Worm (Caenorhabditis elegans) whole organism, young adult: Measurements from ENCODE around the gene pho-11.

ENCODE experiments used
- B0019.2 ChIP-seq: fragments of 200-800 bp; sonication (Bioruptor generic); conservative IDR thresholded peaks from 2 replicates; pipeline ENCODE4 v1.3.6; 2022; ENCODE audit warnings: missing genetic modification reagents, missing genetic modification characterization, missing compliant biosample characterization
- F39B2.1 ChIP-seq: fragments of 200-800 bp; sonication (Bioruptor generic); IDR thresholded peaks from 2 replicates; pipeline ENCODE4 v1.3.6; 2022; ENCODE audit warnings: missing genetic modification reagents, missing genetic modification characterization, missing compliant biosample characterization
- F55B11.4 ChIP-seq: sonication (generic microtip); optimal IDR thresholded peaks from 2 replicates; lab custom pipeline; 2016; ENCODE audit warnings: missing compliant biosample characterization, missing genetic modification characterization, borderline replicate concordance; ENCODE audit not compliant: insufficient read depth
- F57A8.1 ChIP-seq: fragments of 200-800 bp; sonication (Bioruptor generic); optimal IDR thresholded peaks from 2 replicates; lab custom pipeline; 2018; ENCODE audit warnings: mild to moderate bottlenecking, missing genetic modification characterization, moderate library complexity, missing compliant biosample characterization
- F57C9.4 ChIP-seq: sonication (generic microtip); optimal IDR thresholded peaks from 2 replicates; lab custom pipeline; 2017; ENCODE audit warnings: mild to moderate bottlenecking, missing genetic modification characterization, missing compliant biosample characterization
- T26A5.8 ChIP-seq: sonication (generic microtip); optimal IDR thresholded peaks from 2 replicates; lab custom pipeline; 2016; ENCODE audit warnings: missing genetic modification characterization, missing compliant biosample characterization
- Y53G8AR.9 ChIP-seq: fragments of 200-800 bp; sonication (Bioruptor generic); conservative IDR thresholded peaks from 2 replicates; pipeline ENCODE4 v1.3.6; 2022; ENCODE audit warnings: missing genetic modification reagents, missing genetic modification characterization, missing compliant biosample characterization
- Y56A3A.18 ChIP-seq: fragments of 200-800 bp; sonication (Bioruptor generic); IDR thresholded peaks from 2 replicates; pipeline ENCODE4 v1.3.6; 2022; ENCODE audit warnings: missing genetic modification reagents, missing genetic modification characterization, missing compliant biosample characterization
- Y67H2A.10 ChIP-seq: fragments of 200-800 bp; sonication (Bioruptor generic); conservative IDR thresholded peaks from 2 replicates; pipeline ENCODE4 v1.3.6; 2022; ENCODE audit warnings: missing genetic modification reagents, missing genetic modification characterization, missing compliant biosample characterization
- akir-1 ChIP-seq: fragments of 200-800 bp; sonication (Bioruptor generic); optimal IDR thresholded peaks from 2 replicates; lab custom pipeline; 2018; ENCODE audit warnings: mild to moderate bottlenecking, missing genetic modification characterization, moderate library complexity, missing compliant biosample characterization
- aptf-3 ChIP-seq: fragments of 200-800 bp; sonication (Bioruptor generic); IDR thresholded peaks from 2 replicates; pipeline ENCODE4 v1.3.6; 2022; ENCODE audit warnings: missing genetic modification characterization, missing compliant biosample characterization
- atf-7 ChIP-seq: sonication (generic microtip); optimal IDR thresholded peaks from 2 replicates; lab custom pipeline; 2017; ENCODE audit warnings: mild to moderate bottlenecking, missing genetic modification characterization, missing compliant biosample characterization
- attf-5 ChIP-seq: fragments of 200-800 bp; sonication (Bioruptor generic); optimal IDR thresholded peaks from 2 replicates; lab custom pipeline; 2018; ENCODE audit warnings: mild to moderate bottlenecking, missing genetic modification characterization, missing compliant biosample characterization
- ccch-3 ChIP-seq: fragments of 200-800 bp; sonication (Bioruptor generic); optimal IDR thresholded peaks from 2 replicates; lab custom pipeline; 2018; ENCODE audit warnings: mild to moderate bottlenecking, missing genetic modification characterization, missing compliant biosample characterization
- cebp-2 ChIP-seq: fragments of 200-800 bp; sonication (Bioruptor generic); IDR thresholded peaks from 2 replicates; pipeline ENCODE4 v1.3.6; 2022; ENCODE audit warnings: missing genetic modification characterization, missing compliant biosample characterization
- ceh-79 ChIP-seq: sonication (generic microtip); optimal IDR thresholded peaks from 2 replicates; lab custom pipeline; 2017; ENCODE audit warnings: mild to moderate bottlenecking, missing genetic modification characterization, missing compliant biosample characterization
- chd-7 ChIP-seq: sonication (generic microtip); optimal IDR thresholded peaks from 2 replicates; lab custom pipeline; 2016; ENCODE audit warnings: mild to moderate bottlenecking, missing genetic modification characterization, moderate library complexity, missing compliant biosample characterization
- dpl-1 ChIP-seq: fragments of 150-350 bp; optimal IDR thresholded peaks from 2 replicates; lab custom pipeline; 2014; ENCODE audit warnings: missing biosample characterization, missing genetic modification reagents, missing genetic modification characterization
- egl-18 ChIP-seq: fragments of 200-800 bp; sonication (Bioruptor generic); IDR thresholded peaks from 2 replicates; pipeline ENCODE4 v1.3.6; 2022; ENCODE audit warnings: missing genetic modification reagents, missing genetic modification characterization, missing compliant biosample characterization
- egl-44 ChIP-seq: fragments of 200-800 bp; sonication (Bioruptor generic); IDR thresholded peaks from 2 replicates; pipeline ENCODE4 v1.3.6; 2022; ENCODE audit warnings: missing genetic modification reagents, missing genetic modification characterization, missing compliant biosample characterization
- ekl-4 ChIP-seq: fragments of 200-800 bp; sonication (Bioruptor generic); IDR thresholded peaks from 2 replicates; pipeline ENCODE4 v1.3.6; 2022; ENCODE audit warnings: missing genetic modification reagents, missing genetic modification characterization, missing compliant biosample characterization
- ets-4 ChIP-seq: fragments of 200-800 bp; sonication (Bioruptor generic); optimal IDR thresholded peaks from 2 replicates; lab custom pipeline; 2018; ENCODE audit warnings: mild to moderate bottlenecking, missing genetic modification characterization, missing compliant biosample characterization
- hmg-1.2 ChIP-seq: fragments of 200-800 bp; sonication (Bioruptor generic); IDR thresholded peaks from 2 replicates; pipeline ENCODE4 v1.3.6; 2022; ENCODE audit warnings: missing genetic modification reagents, missing genetic modification characterization, missing compliant biosample characterization
- hmg-20 ChIP-seq: fragments of 200-800 bp; sonication (Bioruptor generic); IDR thresholded peaks from 2 replicates; pipeline ENCODE4 v1.3.6; 2022; ENCODE audit warnings: missing genetic modification reagents, missing genetic modification characterization, missing compliant biosample characterization
- hrde-1 ChIP-seq: sonication (generic microtip); optimal IDR thresholded peaks from 2 replicates; lab custom pipeline; 2016; ENCODE audit warnings: missing genetic modification characterization, mild to moderate bottlenecking, missing compliant biosample characterization, moderate library complexity, missing genotype, missing genetic modification reagents, borderline replicate concordance
- hsf-1 ChIP-seq: fragments of 200-800 bp; sonication (Bioruptor generic); IDR thresholded peaks from 2 replicates; pipeline ENCODE4 v1.3.6; 2022; ENCODE audit warnings: missing genetic modification reagents, missing genetic modification characterization, missing compliant biosample characterization
- lag-1 ChIP-seq: fragments of 200-800 bp; sonication (Bioruptor generic); IDR thresholded peaks from 2 replicates; pipeline ENCODE4 v1.3.6; 2022; ENCODE audit warnings: missing genetic modification reagents, missing genetic modification characterization, missing compliant biosample characterization
- lin-35 ChIP-seq, 3 experiments: fragments of 150-350 bp in 2 of 3; sonication (generic microtip) in 1 of 3; optimal IDR thresholded peaks; 2 replicates each; lab custom pipeline; 2014 to 2018; ENCODE audit warnings: missing biosample characterization in 3 of 3, missing genetic modification characterization in 3 of 3, missing genetic modification reagents in 3 of 3
- madf-10 ChIP-seq: sonication (generic microtip); optimal IDR thresholded peaks from 2 replicates; lab custom pipeline; 2016; ENCODE audit warnings: mild to moderate bottlenecking, missing genetic modification characterization, missing compliant biosample characterization
- madf-3 ChIP-seq: fragments of 200-800 bp; sonication (Bioruptor generic); IDR thresholded peaks from 2 replicates; pipeline ENCODE4 v1.3.6; 2022; ENCODE audit warnings: missing genetic modification reagents, missing genetic modification characterization, missing compliant biosample characterization
- nfya-1 ChIP-seq: sonication (generic microtip); optimal IDR thresholded peaks from 2 replicates; lab custom pipeline; 2017; ENCODE audit warnings: antibody characterized with exemption, missing compliant biosample characterization, missing genetic modification characterization, borderline replicate concordance; ENCODE audit not compliant: insufficient read depth
- nfya-2 ChIP-seq: fragments of 200-800 bp; sonication (Bioruptor generic); IDR thresholded peaks from 2 replicates; pipeline ENCODE4 v1.3.6; 2022; ENCODE audit warnings: missing genetic modification reagents, missing genetic modification characterization, missing compliant biosample characterization
- nfyb-1 ChIP-seq: fragments of 200-800 bp; sonication (Bioruptor generic); IDR thresholded peaks from 2 replicates; pipeline ENCODE4 v1.3.6; 2022; ENCODE audit warnings: missing genetic modification reagents, missing genetic modification characterization, missing compliant biosample characterization
- nhr-120 ChIP-seq: fragments of 200-800 bp; sonication (Bioruptor generic); IDR thresholded peaks from 2 replicates; pipeline ENCODE4 v1.3.6; 2022; ENCODE audit warnings: missing genetic modification characterization, missing compliant biosample characterization
- rcor-1 ChIP-seq: fragments of 200-800 bp; sonication (Bioruptor generic); IDR thresholded peaks from 2 replicates; pipeline ENCODE4 v1.3.6; 2022; ENCODE audit warnings: missing genetic modification reagents, missing genetic modification characterization, missing compliant biosample characterization
- rec-8 ChIP-seq, 2 experiments: sonication (generic microtip); optimal IDR thresholded peaks; 2 replicates each; lab custom pipeline; 2016; ENCODE audit warnings: mild to moderate bottlenecking in 2 of 2, missing genetic modification characterization in 2 of 2, missing genetic modification reagents in 2 of 2, missing genotype in 2 of 2, missing biosample characterization in 1 of 2, missing compliant biosample characterization in 1 of 2, moderate library complexity in 1 of 2
- snpc-1.1 ChIP-seq: sonication (generic microtip); optimal IDR thresholded peaks from 2 replicates; lab custom pipeline; 2017; ENCODE audit warnings: missing genetic modification characterization, mild to moderate bottlenecking, missing compliant biosample characterization, antibody characterized with exemption, moderate library complexity, missing genotype, missing genetic modification reagents; ENCODE audit not compliant: insufficient read depth
- snpc-1.3 ChIP-seq: sonication (generic microtip); optimal IDR thresholded peaks from 2 replicates; lab custom pipeline; 2017; ENCODE audit warnings: missing genetic modification characterization, mild to moderate bottlenecking, missing compliant biosample characterization, antibody characterized with exemption, moderate library complexity, missing genotype, missing genetic modification reagents; ENCODE audit not compliant: insufficient read depth
- sptf-2 ChIP-seq: fragments of 200-800 bp; sonication (Bioruptor generic); optimal IDR thresholded peaks from 2 replicates; lab custom pipeline; 2018; ENCODE audit warnings: mild to moderate bottlenecking, missing genetic modification characterization, missing compliant biosample characterization
- unc-130 ChIP-seq: sonication (generic microtip); optimal IDR thresholded peaks from 2 replicates; lab custom pipeline; 2016; ENCODE audit warnings: missing genetic modification reagents, missing genetic modification characterization, missing compliant biosample characterization
- zim-3 ChIP-seq: sonication (generic microtip); optimal IDR thresholded peaks from 2 replicates; lab custom pipeline; 2017; ENCODE audit warnings: mild to moderate bottlenecking, missing genetic modification characterization, moderate library complexity, missing compliant biosample characterization
- ztf-22 ChIP-seq: fragments of 200-800 bp; sonication (Bioruptor generic); optimal IDR thresholded peaks from 2 replicates; lab custom pipeline; 2018; ENCODE audit warnings: mild to moderate bottlenecking, missing genetic modification characterization, moderate library complexity, missing compliant biosample characterization
- ztf-26 ChIP-seq: sonication (generic microtip); optimal IDR thresholded peaks from 2 replicates; lab custom pipeline; 2017; ENCODE audit warnings: missing genetic modification characterization, missing compliant biosample characterization
- ztf-28 ChIP-seq: fragments of 200-800 bp; sonication (Bioruptor generic); IDR thresholded peaks from 2 replicates; pipeline ENCODE4 v1.3.6; 2022; ENCODE audit warnings: missing genetic modification reagents, missing genetic modification characterization, missing compliant biosample characterization
- ztf-3 ChIP-seq: fragments of 200-800 bp; sonication (Bioruptor generic); optimal IDR thresholded peaks from 2 replicates; lab custom pipeline; 2018; ENCODE audit warnings: mild to moderate bottlenecking, missing genetic modification characterization, missing compliant biosample characterization

Gene pho-11

ce11 chrII:9931476-9931875 is at the start of gene pho-11:
TSS of gene pho-11 (plus strand) at chrII:9931849.
- no peak for TF ChIP-seq hrde-1 (tag; lab: Kevin White, UChicago)
- no peak for TF ChIP-seq ztf-26
- TF ChIP-seq T26A5.8 (tag; lab: Kevin White, UChicago) = no peak
- no peak for TF ChIP-seq F55B11.4 (tag; lab: Kevin White, UChicago)
- no peak for TF ChIP-seq ets-4 (GFP tag; lab: Kevin White, UChicago)
- no peak for TF ChIP-seq egl-44
- no peak for TF ChIP-seq egl-18 (GFP tag; lab: Robert Waterston, UW)
- TF ChIP-seq rcor-1 (GFP tag; lab: Robert Waterston, UW) = no peak
- TF ChIP-seq snpc-1.3 (tag; lab: Kevin White, UChicago) = no peak

- TF ChIP-seq Y53G8AR.9 (peak; percentile 71), lin-35 (GFP tag; optimal IDR thresholded peaks at IDR 0.05; lab: Kevin White, UChicago) (no peak), B0019.2 (GFP tag; lab: Robert Waterston, UW) (no peak), nfya-2 (GFP tag; lab: Robert Waterston, UW) (no peak), snpc-1.1 (tag; lab: Kevin White, UChicago) (no peak), hmg-20 (GFP tag; lab: Robert Waterston, UW) (no peak), madf-3 (GFP tag; lab: Robert Waterston, UW) (0 out of 2 replicates have a peak, but pooled peaks have one; percentile 12), rec-8 (tag; optimal IDR thresholded peaks at IDR 0.05; lab: Kevin White, UChicago) (no peak), ztf-22 (GFP tag; lab: Kevin White, UChicago) (no peak), dpl-1 (GFP tag; lab: Kevin White, UChicago) (no peak), akir-1 (GFP tag; lab: Kevin White, UChicago) (no peak), sptf-2 (no peak), F57A8.1 (GFP tag; lab: Kevin White, UChicago) (no peak), Y67H2A.10 (no peak), ceh-79 (tag; lab: Kevin White, UChicago) (no peak), ekl-4 (GFP tag; lab: Robert Waterston, UW) (0 out of 2 replicates have a peak, but pooled peaks have one; percentile 24), nfya-1 (tag; lab: Kevin White, UChicago) (no peak), nfyb-1 (GFP tag; lab: Robert Waterston, UW) (no peak), ccch-3 (GFP tag; lab: Kevin White, UChicago) (no peak), cebp-2 (GFP tag; lab: Robert Waterston, UW) (no peak), zim-3 (tag; lab: Kevin White, UChicago) (peak; percentile 36), hsf-1 (no peak), snpc-1.3 (tag; lab: Kevin White, UChicago) (no peak), hrde-1 (tag; lab: Kevin White, UChicago) (peak; percentile 50), aptf-3 (0 out of 2 replicates have a peak, but pooled peaks have one; percentile 66), F39B2.1 (GFP tag; lab: Robert Waterston, UW) (no peak), attf-5 (GFP tag; lab: Kevin White, UChicago) (no peak), Y56A3A.18 (GFP tag; lab: Robert Waterston, UW) (0 out of 2 replicates have a peak, but pooled peaks have one; percentile 33), atf-7 (tag; lab: Kevin White, UChicago) (peak; percentile 45), F55B11.4 (tag; lab: Kevin White, UChicago) (no peak), F57C9.4 (no peak), madf-10 (tag; lab: Kevin White, UChicago) (peak; percentile 9), rcor-1 (GFP tag; lab: Robert Waterston, UW) (no peak), ztf-3 (GFP tag; lab: Kevin White, UChicago) (no peak), ztf-28 (GFP tag; lab: Robert Waterston, UW) (no peak), hmg-1.2 (GFP tag; lab: Robert Waterston, UW) (peak; percentile 19; the same call in 1 of the 2 replicates), nhr-120 (GFP tag; lab: Robert Waterston, UW) (no peak), chd-7 (tag; lab: Kevin White, UChicago) (peak; percentile 45), unc-130 (GFP tag; lab: Kevin White, UChicago) (peak; percentile 55), lag-1 (GFP tag; lab: Robert Waterston, UW) (no peak)
Measured at ce11 chrII:9886216-9886615, 45.4 kb upstream of the pho-11 start, which contains the start of gene algn-8. TSS of gene algn-8 (minus strand) at chrII:9886442.
